Worm (Caenorhabditis elegans): ENCODE results near the gene D1046.2.

D1046.2 gene

ce11 chrIV:8888525-8889026 lies 37.3 kb downstream of the D1046.2 start, which contains the start of gene oma-1 (continued):
- TF ChIP-seq lin-35 (GFP tag; optimal IDR thresholded peaks at IDR 0.05) (peak in 1 of 3 experiments; percentile 64), lag-1 (GFP tag; IDR thresholded peaks at IDR 0.05) (no peak), unc-130 (GFP tag; optimal IDR thresholded peaks at IDR 0.05) (peak; percentile 44), nfya-1 (tag; optimal IDR thresholded peaks at IDR 0.05; ENCODE audit: borderline replicate concordance, insufficient read depth) (no peak)

ce11 chrIV:8886228-8886627 lies 39.6 kb downstream of the D1046.2 start, which contains the start of gene C09G9.5:
TSS of gene C09G9.5 (plus strand) at chrIV:8886528.
- TF ChIP-seq ztf-25 (GFP tag; IDR thresholded peaks at IDR 0.05) (no peak), F57A8.1 (GFP tag; optimal IDR thresholded peaks at IDR 0.05) (no peak)

- no peak for TF ChIP-seq pha-4 (tag; optimal IDR thresholded peaks at IDR 0.05)
- TF ChIP-seq B0261.1 (tag; optimal IDR thresholded peaks at IDR 0.05) = no peak
- TF ChIP-seq Y95B8A.8 (GFP tag; IDR thresholded peaks at IDR 0.05) = no peak
- no peak for TF ChIP-seq Y53F4B.3 (GFP tag; IDR thresholded peaks at IDR 0.05)
- no peak for TF ChIP-seq dox-1 (GFP tag; IDR thresholded peaks at IDR 0.05)
- no peak for TF ChIP-seq mcd-1 (GFP tag; IDR thresholded peaks at IDR 0.05)
- TF ChIP-seq snpc-1.3 (tag; optimal IDR thresholded peaks at IDR 0.05; ENCODE audit: insufficient read depth) = no peak
Measured at ce11 chrIV:8881181-8881580, 44.7 kb downstream of the D1046.2 start, which contains the start of gene C09G9.8. TSS of gene C09G9.8 (plus strand) at chrIV:8881481.

- no peak for TF ChIP-seq ceh-40 (GFP tag; IDR thresholded peaks at IDR 0.05)
- TF ChIP-seq sea-2 (GFP tag; IDR thresholded peaks at IDR 0.05) = no peak
- no peak for TF ChIP-seq sdz-38 (tag; optimal IDR thresholded peaks at IDR 0.05)
- TF ChIP-seq ceh-58 (GFP tag; IDR thresholded peaks at IDR 0.05) = no peak
- no peak for TF ChIP-seq akir-1 (GFP tag; optimal IDR thresholded peaks at IDR 0.05)
- no peak for TF ChIP-seq ccch-3 (GFP tag; optimal IDR thresholded peaks at IDR 0.05)
- TF ChIP-seq Y95B8A.8 (GFP tag; IDR thresholded peaks at IDR 0.05) = no peak
- no peak for TF ChIP-seq nhr-179 (tag; optimal IDR thresholded peaks at IDR 0.05)
- no peak for TF ChIP-seq chd-7 (tag; optimal IDR thresholded peaks at IDR 0.05)
- no peak for TF ChIP-seq attf-6 (GFP tag; IDR thresholded peaks at IDR 0.05)
- no peak for TF ChIP-seq sptf-2 (GFP tag; optimal IDR thresholded peaks at IDR 0.05)
- TF ChIP-seq atf-7 (tag; optimal IDR thresholded peaks at IDR 0.05) = no peak
- no peak for TF ChIP-seq F57C9.4 (tag; optimal IDR thresholded peaks at IDR 0.05)
- no peak for TF ChIP-seq athp-1 (tag; optimal IDR thresholded peaks at IDR 0.05)
- TF ChIP-seq Y67H2A.10 (GFP tag; conservative IDR thresholded peaks at IDR 0.05) = no peak
- TF ChIP-seq lin-26 (GFP tag; IDR thresholded peaks at IDR 0.05) = no peak
- no peak for TF ChIP-seq rec-8 (tag; optimal IDR thresholded peaks at IDR 0.05)
- TF ChIP-seq tbp1 (GFP tag; optimal IDR thresholded peaks at IDR 0.05) = no peak
Measured at ce11 chrIV:8879810-8880209, 46.1 kb downstream of the D1046.2 start, which contains the start of gene npax-4. TSS of gene npax-4 (minus strand) at chrIV:8879910.
